Comparison of ENCODE assay signal across 3 worm cellular contexts in the genomic region with DNA sequence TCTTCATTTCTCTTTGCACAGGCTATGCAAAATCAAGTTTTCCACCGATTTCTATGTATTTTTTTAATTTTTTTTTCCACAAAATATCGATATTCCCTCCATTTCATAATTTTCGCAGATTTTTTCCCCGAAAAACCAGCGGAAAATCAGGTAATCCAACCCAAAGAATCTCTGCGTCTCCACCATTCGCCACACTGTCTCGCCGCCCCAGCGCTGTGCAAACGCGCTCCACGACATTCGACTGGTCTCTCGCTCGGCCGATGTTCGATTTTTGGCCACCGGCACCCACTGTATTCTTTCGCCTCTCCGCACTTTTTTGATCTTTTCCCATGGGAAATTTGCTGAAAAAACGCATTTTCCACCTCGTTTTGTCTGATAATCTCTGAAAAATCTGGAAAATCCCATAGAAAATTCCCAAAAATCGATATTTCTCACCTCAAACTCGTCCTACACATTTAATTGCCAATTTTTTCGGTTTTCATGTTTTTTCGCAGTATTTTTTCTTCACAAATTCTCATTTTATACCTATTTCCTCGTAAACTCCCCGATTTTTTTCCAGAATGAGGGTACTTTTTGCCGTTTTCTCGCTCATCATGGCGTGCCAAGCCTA.
TF ChIP-seq lines count a peak whose summit lies in the region.

vha-19 (plus strand) TSS at position 560 of the 610 bp plus-strand sequence.

TF ChIP-seq in whole organism, L1 larva, 84 proteins besides CTCF, POLR2A, EP300 and RAD21 (continued from another document):
- TF ChIP-seq C16A3.4 (tag; optimal IDR thresholded peaks at IDR 0.05; lab: Kevin White, UChicago), result no peak
- no peak for TF ChIP-seq nhr-76 (tag; optimal IDR thresholded peaks at IDR 0.05; lab: Kevin White, UChicago)
- no peak for TF ChIP-seq nhr-28 (tag; optimal IDR thresholded peaks at IDR 0.05; lab: Kevin White, UChicago)
- no peak for TF ChIP-seq ztf-11 (tag; optimal IDR thresholded peaks at IDR 0.05; lab: Kevin White, UChicago)
- peak; percentile 18 for TF ChIP-seq nhr-77 (tag; optimal IDR thresholded peaks at IDR 0.05; lab: Kevin White, UChicago)
- TF ChIP-seq ama-1 (optimal IDR thresholded peaks at IDR 0.05; lab: Kevin White, UChicago), result no peak
- TF ChIP-seq lin-15B (tag; optimal IDR thresholded peaks at IDR 0.05; lab: Kevin White, UChicago), result peak; percentile 36
- TF ChIP-seq snu-23 (GFP tag; optimal IDR thresholded peaks at IDR 0.05; lab: Kevin White, UChicago), result peak; percentile 65
- TF ChIP-seq ceh-82 (tag; optimal IDR thresholded peaks at IDR 0.05; lab: Kevin White, UChicago), result peak in 1 of 3 experiments; percentile 43
- TF ChIP-seq lin-39 (tag; optimal IDR thresholded peaks at IDR 0.05; lab: Kevin White, UChicago), result no peak
- TF ChIP-seq tbx-2 (tag; optimal IDR thresholded peaks at IDR 0.05; lab: Kevin White, UChicago), result peak; percentile 6
- no peak for TF ChIP-seq mef-2 (tag; optimal IDR thresholded peaks at IDR 0.05; lab: Kevin White, UChicago)
- no peak for TF ChIP-seq zag-1 (tag; optimal IDR thresholded peaks at IDR 0.05; lab: Kevin White, UChicago)
- TF ChIP-seq dsc-1 (tag; optimal IDR thresholded peaks at IDR 0.05; lab: Kevin White, UChicago), result no peak
- TF ChIP-seq efl-1 (optimal IDR thresholded peaks at IDR 0.05; lab: Kevin White, UChicago), result peak; percentile 45 to 64
- TF ChIP-seq efl-1 (GFP tag; optimal IDR thresholded peaks at IDR 0.05 in 1 of 2; lab: Kevin White, UChicago), result peak; percentile 43 to 75
- peak; percentile 25 for TF ChIP-seq xbp-1 (tag; optimal IDR thresholded peaks at IDR 0.05; lab: Kevin White, UChicago)
- TF ChIP-seq lsy-2 (tag; optimal IDR thresholded peaks at IDR 0.05; lab: Kevin White, UChicago), result peak; percentile 7 to 48
- TF ChIP-seq dpl-1 (GFP tag; optimal IDR thresholded peaks at IDR 0.05; lab: Kevin White, UChicago), result peak in 2 of 3 experiments; percentile 37 to 46
- peak; percentile 23 for TF ChIP-seq swsn-7 (tag; optimal IDR thresholded peaks at IDR 0.05; lab: Kevin White, UChicago)
- TF ChIP-seq C34B4.2 (tag; optimal IDR thresholded peaks at IDR 0.05; lab: Kevin White, UChicago), result no peak
- TF ChIP-seq pax-3 (tag; optimal IDR thresholded peaks at IDR 0.05; lab: Kevin White, UChicago), result no peak
- no peak for TF ChIP-seq egl-13 (tag; optimal IDR thresholded peaks at IDR 0.05; lab: Kevin White, UChicago)
- TF ChIP-seq fkh-8 (tag; optimal IDR thresholded peaks at IDR 0.05; lab: Kevin White, UChicago), result peak; percentile 1
- TF ChIP-seq nhr-20 (tag; optimal IDR thresholded peaks at IDR 0.05; lab: Kevin White, UChicago), result peak; percentile 33
- no peak for TF ChIP-seq nhr-11 (tag; optimal IDR thresholded peaks at IDR 0.05; lab: Kevin White, UChicago)
- peak; percentile 30 for TF ChIP-seq nhr-85 (tag; lab: Kevin White, UChicago)
- TF ChIP-seq nhr-47 (tag; optimal IDR thresholded peaks at IDR 0.05; lab: Kevin White, UChicago), result peak; percentile 9
- no peak for TF ChIP-seq unc-30 (tag; optimal IDR thresholded peaks at IDR 0.05; lab: Kevin White, UChicago)
- TF ChIP-seq fos-1 (tag; optimal IDR thresholded peaks at IDR 0.05; lab: Kevin White, UChicago), result no peak
- TF ChIP-seq lir-3 (tag; optimal IDR thresholded peaks at IDR 0.05; lab: Kevin White, UChicago; ENCODE audit: poor library complexity), result no peak
- TF ChIP-seq zip-4 (GFP tag; optimal IDR thresholded peaks at IDR 0.05; lab: Kevin White, UChicago), result no peak
- TF ChIP-seq lin-13 (GFP tag; optimal IDR thresholded peaks at IDR 0.05; lab: Kevin White, UChicago), result no peak
- no peak for TF ChIP-seq ztf-4 (tag; optimal IDR thresholded peaks at IDR 0.05; lab: Kevin White, UChicago)
- peak; percentile 44 for TF ChIP-seq nhr-71 (tag; optimal IDR thresholded peaks at IDR 0.05; lab: Kevin White, UChicago)

TF ChIP-seq in whole organism, L4 larva, 104 proteins besides CTCF, POLR2A, EP300 and RAD21 (continued from another document):
- TF ChIP-seq ama-1 (optimal IDR thresholded peaks at IDR 0.05; lab: Kevin White, UChicago), result no peak
- no peak for TF ChIP-seq set-16 (GFP tag; IDR thresholded peaks at IDR 0.05; lab: Robert Waterston, UW)
- no peak for TF ChIP-seq egl-27 (tag; optimal IDR thresholded peaks at IDR 0.05; lab: Kevin White, UChicago)
- no peak for TF ChIP-seq F49E8.2 (tag; optimal IDR thresholded peaks at IDR 0.05; lab: Kevin White, UChicago; ENCODE audit: borderline replicate concordance)
- no peak for TF ChIP-seq ceh-32 (tag; optimal IDR thresholded peaks at IDR 0.05; lab: Kevin White, UChicago; ENCODE audit: poor library complexity)
- TF ChIP-seq lsy-2 (tag; optimal IDR thresholded peaks at IDR 0.05; lab: Kevin White, UChicago), result peak in 1 of 2 experiments; percentile 37
- no peak for TF ChIP-seq Y5F2A.4 (GFP tag; optimal IDR thresholded peaks at IDR 0.05; lab: Kevin White, UChicago)
- no peak for TF ChIP-seq daf-16 (GFP tag; optimal IDR thresholded peaks at IDR 0.05; lab: Kevin White, UChicago)
- TF ChIP-seq daf-16 (tag; optimal IDR thresholded peaks at IDR 0.05; lab: Kevin White, UChicago), result no peak
- peak; percentile 56 for TF ChIP-seq mes-2 (tag; optimal IDR thresholded peaks at IDR 0.05; lab: Kevin White, UChicago; ENCODE audit: poor library complexity, severe bottlenecking)
- TF ChIP-seq sdz-12 (GFP tag; optimal IDR thresholded peaks at IDR 0.05; lab: Kevin White, UChicago), result no peak
- no peak for TF ChIP-seq vab-7 (GFP tag; IDR thresholded peaks at IDR 0.05; lab: Robert Waterston, UW)
- TF ChIP-seq unc-62 (GFP tag; optimal IDR thresholded peaks at IDR 0.05 in 1 of 2; lab: Kevin White, UChicago), result no peak
- no peak for TF ChIP-seq unc-62 (tag; optimal IDR thresholded peaks at IDR 0.05; lab: Kevin White, UChicago)
- TF ChIP-seq nhr-77 (tag; optimal IDR thresholded peaks at IDR 0.05; lab: Kevin White, UChicago), result peak; percentile 13
- TF ChIP-seq arid-1 (GFP tag; conservative IDR thresholded peaks at IDR 0.05; lab: Robert Waterston, UW), result no peak
- no peak for TF ChIP-seq nhr-6 (tag; optimal IDR thresholded peaks at IDR 0.05; lab: Kevin White, UChicago)
- peak; percentile 24 for TF ChIP-seq nhr-28 (tag; optimal IDR thresholded peaks at IDR 0.05; lab: Kevin White, UChicago)
- no peak for TF ChIP-seq D1046.2 (GFP tag; IDR thresholded peaks at IDR 0.05; lab: Robert Waterston, UW)
- peak; percentile 23 for TF ChIP-seq dpl-1 (GFP tag; optimal IDR thresholded peaks at IDR 0.05; lab: Kevin White, UChicago)
- no peak for TF ChIP-seq tra-1 (GFP tag; IDR thresholded peaks at IDR 0.05; lab: Robert Waterston, UW)
- no peak for TF ChIP-seq ceh-44 (GFP tag; IDR thresholded peaks at IDR 0.05; lab: Robert Waterston, UW)
- TF ChIP-seq F37D6.2 (tag; optimal IDR thresholded peaks at IDR 0.05; lab: Kevin White, UChicago), result no peak
- TF ChIP-seq mep-1 (tag; optimal IDR thresholded peaks at IDR 0.05; lab: Kevin White, UChicago), result peak; percentile 35
- no peak for TF ChIP-seq fos-1 (tag; optimal IDR thresholded peaks at IDR 0.05; lab: Kevin White, UChicago)
- no peak for TF ChIP-seq madf-5 (GFP tag; IDR thresholded peaks at IDR 0.05; lab: Robert Waterston, UW)
- no peak for TF ChIP-seq php-3 (GFP tag; IDR thresholded peaks at IDR 0.05; lab: Robert Waterston, UW)
- no peak for TF ChIP-seq nhr-11 (tag; optimal IDR thresholded peaks at IDR 0.05; lab: Kevin White, UChicago)
- no peak for TF ChIP-seq jun-1 (tag; optimal IDR thresholded peaks at IDR 0.05; lab: Kevin White, UChicago)
- no peak for TF ChIP-seq zag-1 (tag; optimal IDR thresholded peaks at IDR 0.05; lab: Kevin White, UChicago)
- no peak for TF ChIP-seq zfp-2 (tag; optimal IDR thresholded peaks at IDR 0.05; lab: Kevin White, UChicago)
- TF ChIP-seq unc-39 (tag; optimal IDR thresholded peaks at IDR 0.05; lab: Kevin White, UChicago), result no peak
- peak; percentile 49 for TF ChIP-seq pqm-1 (tag; optimal IDR thresholded peaks at IDR 0.05; lab: Kevin White, UChicago)
- no peak for TF ChIP-seq mxl-3 (GFP tag; optimal IDR thresholded peaks at IDR 0.05; lab: Kevin White, UChicago)
- TF ChIP-seq zip-11 (GFP tag; IDR thresholded peaks at IDR 0.05; lab: Robert Waterston, UW), result no peak
- TF ChIP-seq T20F7.1 (GFP tag; optimal IDR thresholded peaks at IDR 0.05; lab: Kevin White, UChicago), result no peak
- TF ChIP-seq dmd-8 (GFP tag; IDR thresholded peaks at IDR 0.05; lab: Robert Waterston, UW), result no peak
- TF ChIP-seq aha-1 (tag; lab: Kevin White, UChicago), result peak; percentile 48
- TF ChIP-seq snpc-1.2 (GFP tag; IDR thresholded peaks at IDR 0.05; lab: Robert Waterston, UW), result no peak
- TF ChIP-seq hlh-11 (tag; optimal IDR thresholded peaks at IDR 0.05; lab: Kevin White, UChicago), result peak; percentile 65

TF ChIP-seq in whole organism, young adult, 124 proteins besides CTCF, POLR2A, EP300 and RAD21 (continued from another document):
- peak; percentile 78 for TF ChIP-seq nhr-80 (tag; optimal IDR thresholded peaks at IDR 0.05; lab: Kevin White, UChicago)
- TF ChIP-seq dpff-1 (tag; optimal IDR thresholded peaks at IDR 0.05; lab: Kevin White, UChicago), result no peak
- TF ChIP-seq ztf-22 (GFP tag; optimal IDR thresholded peaks at IDR 0.05; lab: Kevin White, UChicago), result no peak
- no peak for TF ChIP-seq somi-1 (GFP tag; optimal IDR thresholded peaks at IDR 0.05; lab: Kevin White, UChicago)
- TF ChIP-seq Y67H2A.10 (GFP tag; conservative IDR thresholded peaks at IDR 0.05; lab: Robert Waterston, UW), result no peak
